Fruit fly (Drosophila melanogaster): ENCODE results near the gene Reps.

The Reps gene

dm6 chr2L:11065932-11066823 is 40.3 kb downstream of the Reps start (continued):
- peak; percentile 48 for TF ChIP-seq HLH54F (GFP tag; optimal IDR thresholded peaks at IDR 0.05)
- no peak for TF ChIP-seq maf-S (GFP tag; optimal IDR thresholded peaks at IDR 0.05)
- no peak for TF ChIP-seq CG30020 (tag; optimal IDR thresholded peaks at IDR 0.05)
- no peak for TF ChIP-seq CG7372 (GFP tag; IDR thresholded peaks at IDR 0.05)
- no peak for TF ChIP-seq gro (GFP tag; optimal IDR thresholded peaks at IDR 0.05)
- TF ChIP-seq CG13894 (tag; optimal IDR thresholded peaks at IDR 0.05), result no peak
- peak; percentile 17 for TF ChIP-seq Myb (GFP tag; optimal IDR thresholded peaks at IDR 0.05)
- TF ChIP-seq CG9797 (GFP tag; optimal IDR thresholded peaks at IDR 0.05), result no peak
- TF ChIP-seq zfh2 (GFP tag; optimal IDR thresholded peaks at IDR 0.05), result peak; percentile 30
- TF ChIP-seq CG4854 (GFP tag; optimal IDR thresholded peaks at IDR 0.05), result no peak
- TF ChIP-seq danr (GFP tag; IDR thresholded peaks at IDR 0.05), result no peak
- TF ChIP-seq CG6683 (GFP tag; optimal IDR thresholded peaks at IDR 0.05), result no peak
- peak in 1 of 2 experiments; percentile 26 for TF ChIP-seq Pdp1 (GFP tag; optimal IDR thresholded peaks at IDR 0.05)
- TF ChIP-seq CG2202 (tag; optimal IDR thresholded peaks at IDR 0.05), result no peak
- TF ChIP-seq nerfin-1 (tag; optimal IDR thresholded peaks at IDR 0.05), result no peak
- TF ChIP-seq Fer3 (tag; optimal IDR thresholded peaks at IDR 0.05), result no peak
- TF ChIP-seq odd (GFP tag; optimal IDR thresholded peaks at IDR 0.05), result no peak
- TF ChIP-seq grau (tag; optimal IDR thresholded peaks at IDR 0.05), result peak; percentile 84
- TF ChIP-seq dimm (GFP tag; IDR thresholded peaks at IDR 0.05), result no peak
- no peak for TF ChIP-seq CG1233 (GFP tag; optimal IDR thresholded peaks at IDR 0.05)
- no peak for TF ChIP-seq BEAF-32 (GFP tag; optimal IDR thresholded peaks at IDR 0.05)
- TF ChIP-seq Ravus (GFP tag; IDR thresholded peaks at IDR 0.05), result peak; percentile 12; the same call in 1 of the 2 replicates
- no peak for TF ChIP-seq CG2889 (GFP tag; IDR thresholded peaks at IDR 0.05)
- TF ChIP-seq h (optimal IDR thresholded peaks at IDR 0.05), result no peak
- TF ChIP-seq disco-r (GFP tag; optimal IDR thresholded peaks at IDR 0.05), result no peak
- no peak for TF ChIP-seq sim (GFP tag; IDR thresholded peaks at IDR 0.05)
- no peak for TF ChIP-seq CG15601 (tag; optimal IDR thresholded peaks at IDR 0.05)
- no peak for TF ChIP-seq klu (GFP tag; IDR thresholded peaks at IDR 0.05)
- TF ChIP-seq Six4 (GFP tag; optimal IDR thresholded peaks at IDR 0.05), result no peak
- TF ChIP-seq CG13296 (GFP tag; optimal IDR thresholded peaks at IDR 0.05), result no peak
- no peak for TF ChIP-seq MTF-1 (GFP tag; optimal IDR thresholded peaks at IDR 0.05; ENCODE audit: borderline replicate concordance)
- TF ChIP-seq CG11695 (GFP tag; IDR thresholded peaks at IDR 0.05), result no peak
- no peak for TF ChIP-seq NC2β (GFP tag; optimal IDR thresholded peaks at IDR 0.05)
- no peak for TF ChIP-seq NC2α (GFP tag; optimal IDR thresholded peaks at IDR 0.05)
- no peak for TF ChIP-seq CG31365 (tag; optimal IDR thresholded peaks at IDR 0.05)
- TF ChIP-seq Usf (GFP tag; optimal IDR thresholded peaks at IDR 0.05), result peak; percentile 19
- TF ChIP-seq CG3163 (GFP tag; optimal IDR thresholded peaks at IDR 0.05), result no peak
- TF ChIP-seq Lhr (GFP tag; optimal IDR thresholded peaks at IDR 0.05), result no peak
- peak; percentile 82 for TF ChIP-seq Med (GFP tag)
- peak; percentile 11; the same call in 1 of the 2 replicates for TF ChIP-seq slbo (GFP tag; IDR thresholded peaks at IDR 0.05)
- no peak for TF ChIP-seq Atf-2 (GFP tag; optimal IDR thresholded peaks at IDR 0.05)
- TF ChIP-seq ase (GFP tag; IDR thresholded peaks at IDR 0.05), result no peak
- no peak for TF ChIP-seq CG34376 (GFP tag; optimal IDR thresholded peaks at IDR 0.05)
- no peak for TF ChIP-seq CG2875 (GFP tag; optimal IDR thresholded peaks at IDR 0.05)
- peak; percentile 5 for TF ChIP-seq CG2712 (tag; optimal IDR thresholded peaks at IDR 0.05)
- no peak for TF ChIP-seq B-H2 (GFP tag; optimal IDR thresholded peaks at IDR 0.05)
- no peak for TF ChIP-seq crc (GFP tag; optimal IDR thresholded peaks at IDR 0.05)
- no peak for TF ChIP-seq amos (GFP tag; IDR thresholded peaks at IDR 0.05; ENCODE audit: partially characterized antibody)
- no peak for TF ChIP-seq luna (GFP tag; optimal IDR thresholded peaks at IDR 0.05)
- peak; percentile 43 for TF ChIP-seq Sox102F (GFP tag; optimal IDR thresholded peaks at IDR 0.05)

Measured in whole organism, embryonic.